Worm (Caenorhabditis elegans): ENCODE measurements around the gene F57E7.2.

ce11 chrV:16483044-16483443 lies at the start of gene F57E7.2:
- no peak for TF ChIP-seq unc-55 (GFP tag; optimal IDR thresholded peaks at IDR 0.05)
- no peak for TF ChIP-seq snpc-4 (tag; optimal IDR thresholded peaks at IDR 0.05)
- TF ChIP-seq unc-39 (tag; optimal IDR thresholded peaks at IDR 0.05), result no peak
- no peak for TF ChIP-seq lin-39 (tag; optimal IDR thresholded peaks at IDR 0.05)
- no peak for TF ChIP-seq lsy-2 (tag; optimal IDR thresholded peaks at IDR 0.05)
- no peak for TF ChIP-seq F13H6.1 (tag; optimal IDR thresholded peaks at IDR 0.05)
- no peak for TF ChIP-seq nhr-12 (tag; optimal IDR thresholded peaks at IDR 0.05)
- TF ChIP-seq gmeb-1 (tag; optimal IDR thresholded peaks at IDR 0.05), result no peak

Data from whole organism, L2 larva.